Fruit fly (Drosophila melanogaster) whole organism, embryonic: ENCODE results near the gene pot.
A peak's percentile ranks its signal among the peaks of the same experiment; 100 is the strongest.

ENCODE experiments used
- ATbp ChIP-seq: fragments of 200-800 bp; sonication (Bioruptor generic); optimal IDR thresholded peaks from 2 replicates; lab custom pipeline; 2017; ENCODE audit warnings: missing biosample characterization, mild to moderate bottlenecking, missing genetic modification characterization, missing genetic modification reagents
- Atf-2 ChIP-seq: fragments of 200-800 bp; sonication (Bioruptor generic); optimal IDR thresholded peaks from 2 replicates; lab custom pipeline; 2016; ENCODE audit warnings: missing biosample characterization, missing genetic modification characterization
- Atf6 ChIP-seq: fragments of 200-800 bp; sonication (Bioruptor generic); IDR thresholded peaks from 2 replicates; pipeline ENCODE4 v1.3.6; 2022; ENCODE audit warnings: missing biosample characterization, missing genetic modification characterization
- B-H2 ChIP-seq: fragments of 200-800 bp; sonication (Bioruptor generic); optimal IDR thresholded peaks from 2 replicates; lab custom pipeline; 2018; ENCODE audit warnings: missing biosample characterization, mild to moderate bottlenecking, missing genetic modification characterization
- Bgb ChIP-seq: fragments of 200-800 bp; sonication (Bioruptor generic); IDR thresholded peaks from 2 replicates; pipeline ENCODE4 v1.3.6; 2022; ENCODE audit warnings: missing biosample characterization, missing genetic modification characterization; ENCODE audit not compliant: partially characterized antibody
- Bteb2 ChIP-seq: fragments of 200-800 bp; sonication (Bioruptor generic); optimal IDR thresholded peaks from 2 replicates; lab custom pipeline; 2016; ENCODE audit warnings: missing biosample characterization, missing genetic modification characterization
- CG1024 ChIP-seq: fragments of 200-800 bp; sonication (Bioruptor generic); IDR thresholded peaks from 2 replicates; pipeline ENCODE4 v1.3.6; 2022; ENCODE audit warnings: missing biosample characterization, missing genetic modification characterization
- CG12659 ChIP-seq: fragments of 200-800 bp; sonication (Bioruptor generic); optimal IDR thresholded peaks from 3 replicates; lab custom pipeline; 2017; ENCODE audit warnings: mild to moderate bottlenecking, missing biosample characterization, missing genetic modification reagents, missing genetic modification characterization
- CG12769 ChIP-seq: fragments of 200-800 bp; sonication (Bioruptor generic); optimal IDR thresholded peaks from 2 replicates; lab custom pipeline; 2019; ENCODE audit warnings: missing biosample characterization, mild to moderate bottlenecking, missing genetic modification characterization, moderate library complexity
- CG13624 ChIP-seq: fragments of 200-800 bp; sonication (Bioruptor generic); optimal IDR thresholded peaks from 2 replicates; lab custom pipeline; 2016; ENCODE audit warnings: missing biosample characterization, missing genetic modification characterization
- CG15011 ChIP-seq: fragments of 200-800 bp; sonication (Bioruptor generic); optimal IDR thresholded peaks from 3 replicates; lab custom pipeline; 2018; ENCODE audit warnings: missing biosample characterization, mild to moderate bottlenecking, missing genetic modification characterization
- CG2120 ChIP-seq: fragments of 200-800 bp; sonication (Bioruptor generic); optimal IDR thresholded peaks from 3 replicates; lab custom pipeline; 2016; ENCODE audit warnings: missing biosample characterization, missing genetic modification characterization
- CG2875 ChIP-seq: fragments of 200-800 bp; sonication (Bioruptor generic); optimal IDR thresholded peaks from 2 replicates; lab custom pipeline; 2017; ENCODE audit warnings: missing biosample characterization, mild to moderate bottlenecking, missing genetic modification characterization, missing genetic modification reagents
- CG30403 ChIP-seq: fragments of 200-800 bp; sonication (Bioruptor generic); optimal IDR thresholded peaks from 3 replicates; lab custom pipeline; 2016; ENCODE audit warnings: missing biosample characterization, missing genetic modification characterization
- CG30431 ChIP-seq: fragments of 200-800 bp; sonication (Bioruptor generic); optimal IDR thresholded peaks from 2 replicates; lab custom pipeline; 2017; ENCODE audit warnings: missing biosample characterization, missing genetic modification characterization
- CG33213 ChIP-seq: fragments of 200-800 bp; sonication (Bioruptor generic); optimal IDR thresholded peaks from 3 replicates; lab custom pipeline; 2016; ENCODE audit warnings: missing biosample characterization, missing genetic modification characterization
- CG4707 ChIP-seq: fragments of 200-800 bp; sonication (Bioruptor generic); optimal IDR thresholded peaks from 2 replicates; lab custom pipeline; 2018; ENCODE audit warnings: missing biosample characterization, mild to moderate bottlenecking, missing genetic modification characterization, moderate library complexity
- CG6175 ChIP-seq: fragments of 200-800 bp; sonication (Bioruptor generic); IDR thresholded peaks from 3 replicates; pipeline ENCODE4 v1.3.6; 2022; ENCODE audit warnings: missing biosample characterization, missing genetic modification characterization
- CG6272 ChIP-seq: fragments of 200-800 bp; sonication (Bioruptor generic); IDR thresholded peaks from 2 replicates; pipeline ENCODE4 v1.3.6; 2022; ENCODE audit warnings: missing biosample characterization, missing genetic modification characterization
- CG6689 ChIP-seq: fragments of 200-800 bp; sonication (Bioruptor generic); IDR thresholded peaks from 2 replicates; pipeline ENCODE4 v1.3.6; 2022; ENCODE audit warnings: missing biosample characterization, missing genetic modification characterization
- CG7556 ChIP-seq: fragments of 200-800 bp; sonication (Bioruptor generic); optimal IDR thresholded peaks from 2 replicates; lab custom pipeline; 2017; ENCODE audit warnings: missing biosample characterization, mild to moderate bottlenecking, missing genetic modification characterization
- CG8765 ChIP-seq: fragments of 200-800 bp; sonication (Bioruptor generic); IDR thresholded peaks from 2 replicates; pipeline ENCODE4 v1.3.6; 2022; ENCODE audit warnings: missing biosample characterization, missing genetic modification characterization
- CG9437 ChIP-seq: fragments of 200-800 bp; sonication (Bioruptor generic); optimal IDR thresholded peaks from 2 replicates; lab custom pipeline; 2018; ENCODE audit warnings: missing biosample characterization, mild to moderate bottlenecking, missing genetic modification characterization
- CG9727 ChIP-seq: fragments of 200-800 bp; sonication (Bioruptor generic); optimal IDR thresholded peaks from 3 replicates; lab custom pipeline; 2017; ENCODE audit warnings: missing biosample characterization, mild to moderate bottlenecking, missing genetic modification characterization
- CG9797 ChIP-seq: fragments of 200-800 bp; sonication (Bioruptor generic); optimal IDR thresholded peaks from 3 replicates; lab custom pipeline; 2018; ENCODE audit warnings: missing biosample characterization, mild to moderate bottlenecking, missing genetic modification characterization
- Chrac-16 ChIP-seq: fragments of 200-800 bp; sonication (Bioruptor generic); optimal IDR thresholded peaks from 3 replicates; lab custom pipeline; 2016; ENCODE audit warnings: missing biosample characterization, missing genetic modification characterization
- D ChIP-seq, 2 experiments: fragments of 200-800 bp in 1 of 2; fragments of >200 bp in 1 of 2; sonication (Bioruptor generic) in 1 of 2; optimal IDR thresholded peaks; 2 replicates in 1 of 2; 3 replicates in 1 of 2; lab custom pipeline; 2017; ENCODE audit warnings: mild to moderate bottlenecking in 1 of 2, missing biosample characterization in 1 of 2, missing genetic modification characterization in 1 of 2, missing genetic modification reagents in 1 of 2
- Dbx ChIP-seq: fragments of 200-800 bp; sonication (Bioruptor generic); IDR thresholded peaks from 3 replicates; pipeline ENCODE4 v1.3.6; 2022; ENCODE audit warnings: missing biosample characterization, missing genetic modification characterization
- Ets65A ChIP-seq: fragments of 200-800 bp; sonication (Bioruptor generic); peaks from one replicate; lab custom pipeline; 2016; ENCODE audit warnings: missing biosample characterization, missing genetic modification characterization
- Ets97D ChIP-seq: fragments of 200-800 bp; sonication (Bioruptor generic); optimal IDR thresholded peaks from 3 replicates; lab custom pipeline; 2016; ENCODE audit warnings: missing biosample characterization, missing genetic modification characterization
- Fer3 ChIP-seq: fragments of 200-800 bp; sonication (Bioruptor generic); optimal IDR thresholded peaks from 2 replicates; lab custom pipeline; 2018; ENCODE audit warnings: missing biosample characterization, mild to moderate bottlenecking, missing genetic modification characterization, moderate library complexity
- H2.0 ChIP-seq: fragments of 200-800 bp; sonication (Bioruptor generic); IDR thresholded peaks from 2 replicates; pipeline ENCODE4 v1.3.6; 2022; ENCODE audit warnings: missing biosample characterization, missing genetic modification characterization
- HLH3B ChIP-seq: fragments of 200-800 bp; sonication (Bioruptor generic); IDR thresholded peaks from 2 replicates; pipeline ENCODE4 v1.3.6; 2022; ENCODE audit warnings: missing biosample characterization, missing genetic modification characterization
- NC2β ChIP-seq: fragments of 200-800 bp; sonication (Bioruptor generic); optimal IDR thresholded peaks from 2 replicates; lab custom pipeline; 2016; ENCODE audit warnings: missing biosample characterization, missing genetic modification characterization
- NK7.1 ChIP-seq: fragments of 200-800 bp; sonication (Bioruptor generic); optimal IDR thresholded peaks from 3 replicates; lab custom pipeline; 2016; ENCODE audit warnings: missing biosample characterization, missing genetic modification characterization
- Sry-β ChIP-seq: fragments of 200-800 bp; sonication (Bioruptor generic); optimal IDR thresholded peaks from 2 replicates; lab custom pipeline; 2018; ENCODE audit warnings: missing biosample characterization, mild to moderate bottlenecking, missing genetic modification characterization, moderate library complexity
- ap ChIP-seq: fragments of 200-800 bp; sonication (Bioruptor generic); IDR thresholded peaks from 2 replicates; pipeline ENCODE4 v1.3.6; 2022; ENCODE audit warnings: missing biosample characterization, missing genetic modification characterization
- ara ChIP-seq: fragments of 200-800 bp; sonication (Bioruptor generic); IDR thresholded peaks from 2 replicates; pipeline ENCODE4 v1.3.6; 2022; ENCODE audit warnings: missing biosample characterization, missing genetic modification characterization
- cato ChIP-seq: fragments of 200-800 bp; sonication (Bioruptor generic); optimal IDR thresholded peaks from 2 replicates; lab custom pipeline; 2016; ENCODE audit warnings: missing biosample characterization, missing genetic modification characterization, borderline replicate concordance
- chm ChIP-seq: fragments of 200-800 bp; sonication (Bioruptor generic); IDR thresholded peaks from 2 replicates; pipeline ENCODE4 v1.3.6; 2022; ENCODE audit warnings: missing biosample characterization, missing genetic modification characterization
- croc ChIP-seq: fragments of 200-800 bp; sonication (Bioruptor generic); conservative IDR thresholded peaks from 3 replicates; pipeline ENCODE4 v1.3.6; 2022; ENCODE audit warnings: missing biosample characterization, missing genetic modification characterization
- crp ChIP-seq, 2 experiments: fragments of 200-800 bp; sonication (Bioruptor generic); optimal IDR thresholded peaks; 2 replicates in 1 of 2; 3 replicates in 1 of 2; lab custom pipeline; 2017; ENCODE audit warnings: missing biosample characterization in 2 of 2, missing genetic modification characterization in 2 of 2, mild to moderate bottlenecking in 1 of 2, moderate library complexity in 1 of 2
- dati ChIP-seq: fragments of 200-800 bp; sonication (Bioruptor generic); IDR thresholded peaks from 2 replicates; pipeline ENCODE4 v1.3.6; 2022; ENCODE audit warnings: missing biosample characterization, missing genetic modification characterization
- gsb ChIP-seq: fragments of 200-800 bp; sonication (Bioruptor generic); IDR thresholded peaks from 2 replicates; pipeline ENCODE4 v1.3.6; 2022; ENCODE audit warnings: missing biosample characterization, missing genetic modification characterization
- gt ChIP-seq: fragments of 200-800 bp; sonication (Bioruptor generic); IDR thresholded peaks from 2 replicates; pipeline ENCODE4 v1.3.6; 2022; ENCODE audit warnings: missing biosample characterization, missing genetic modification characterization
- h ChIP-seq: fragments of >200 bp; optimal IDR thresholded peaks from 2 replicates; lab custom pipeline; 2017
- her ChIP-seq: fragments of 200-800 bp; sonication (Bioruptor generic); optimal IDR thresholded peaks from 2 replicates; lab custom pipeline; 2016; ENCODE audit warnings: missing biosample characterization, missing genetic modification characterization
- lab ChIP-seq: fragments of 200-800 bp; sonication (Bioruptor generic); optimal IDR thresholded peaks from 3 replicates; lab custom pipeline; 2017; ENCODE audit warnings: missing biosample characterization, missing genetic modification characterization, mild to moderate bottlenecking, moderate library complexity, missing genetic modification reagents
- scrt ChIP-seq: fragments of 200-800 bp; sonication (Bioruptor generic); optimal IDR thresholded peaks from 2 replicates; lab custom pipeline; 2018; ENCODE audit warnings: missing biosample characterization, mild to moderate bottlenecking, missing genetic modification characterization, moderate library complexity
- stwl ChIP-seq: fragments of 200-800 bp; sonication (Bioruptor generic); optimal IDR thresholded peaks from 3 replicates; lab custom pipeline; 2018; ENCODE audit warnings: missing biosample characterization, mild to moderate bottlenecking, missing genetic modification characterization, moderate library complexity
- trem ChIP-seq: fragments of 200-800 bp; optimal IDR thresholded peaks from 3 replicates; lab custom pipeline; 2019; ENCODE audit warnings: missing biosample characterization, mild to moderate bottlenecking, missing genetic modification characterization, moderate library complexity

Gene pot

DNA sequence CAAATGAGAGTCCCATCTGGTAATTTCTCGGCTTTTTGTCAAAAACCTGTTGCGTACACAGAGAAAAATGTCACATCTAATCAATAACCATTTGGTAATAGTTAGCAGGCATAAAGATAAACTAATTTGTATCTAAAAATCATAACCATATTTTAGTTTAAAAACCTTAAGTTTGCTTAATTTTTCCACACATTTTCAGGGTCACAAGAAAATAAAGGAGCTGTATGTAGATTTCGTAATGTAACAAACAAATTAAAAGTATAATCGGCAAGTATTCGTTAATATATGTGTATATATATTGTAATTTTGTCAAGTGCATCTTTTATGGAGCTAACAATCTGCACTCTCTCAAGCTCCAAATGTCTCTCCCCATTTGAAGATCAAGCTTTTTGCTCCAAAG lies 3.9 kb upstream of the pot start (continued):
- TF ChIP-seq CG6272 (peak; percentile 81), croc (GFP tag; lab: Robert Waterston, UW) (peak; percentile 87), CG2875 (GFP tag; lab: Kevin White, UChicago) (peak; percentile 80), dati (GFP tag; lab: Robert Waterston, UW) (0 out of 2 replicates have a peak, but pooled peaks have one; percentile 16), CG8765 (GFP tag; lab: Robert Waterston, UW) (0 out of 2 replicates have a peak, but pooled peaks have one; percentile 18), CG7556 (GFP tag; lab: Kevin White, UChicago) (peak; percentile 90), cato (peak; percentile 81), CG1024 (GFP tag; lab: Robert Waterston, UW) (no peak), Atf6 (GFP tag; lab: Robert Waterston, UW) (peak; percentile 92), NK7.1 (GFP tag; lab: Kevin White, UChicago) (peak; percentile 60), gt (GFP tag; lab: Robert Waterston, UW) (0 out of 2 replicates have a peak, but pooled peaks have one; percentile 34), ara (GFP tag; lab: Robert Waterston, UW) (peak; percentile 74; the same call in 1 of the 2 replicates), Ets97D (GFP tag; lab: Kevin White, UChicago) (peak; percentile 26), CG9727 (GFP tag; lab: Kevin White, UChicago) (peak; percentile 83), H2.0 (GFP tag; lab: Robert Waterston, UW) (peak; percentile 73), gsb (peak; percentile 72), trem (tag; lab: Kevin White, UChicago) (peak; percentile 79), chm (GFP tag; lab: Robert Waterston, UW) (no peak), CG6175 (GFP tag; lab: Robert Waterston, UW) (peak; percentile 82; the same call in 2 of the 3 replicates), ap (peak; percentile 77), CG13624 (GFP tag; lab: Kevin White, UChicago) (peak; percentile 81), Dbx (peak; percentile 86), Bgb (GFP tag; lab: Robert Waterston, UW) (no peak), CG4707 (peak; percentile 76), CG9797 (GFP tag; lab: Kevin White, UChicago) (no peak), scrt (GFP tag; lab: Kevin White, UChicago) (peak; percentile 87), Sry-β (GFP tag; lab: Kevin White, UChicago) (peak; percentile 19), Atf-2 (GFP tag; lab: Kevin White, UChicago) (peak; percentile 69), CG9437 (GFP tag; lab: Kevin White, UChicago) (peak; percentile 85), Chrac-16 (peak; percentile 83), CG30431 (peak; percentile 49), CG15011 (peak; percentile 81), crp (GFP tag; optimal IDR thresholded peaks at IDR 0.05; lab: Kevin White, UChicago) (peak in 1 of 2 experiments; percentile 45), CG2120 (GFP tag; lab: Kevin White, UChicago) (peak; percentile 86), Fer3 (tag; lab: Kevin White, UChicago) (peak; percentile 89), lab (peak; percentile 89), B-H2 (GFP tag; lab: Kevin White, UChicago) (peak; percentile 63), CG6689 (peak; percentile 91), NC2β (GFP tag; lab: Kevin White, UChicago) (peak; percentile 58), her (GFP tag; lab: Kevin White, UChicago) (peak; percentile 39), CG33213 (GFP tag; lab: Kevin White, UChicago) (peak; percentile 29), Bteb2 (GFP tag; lab: Kevin White, UChicago) (peak; percentile 61), h (lab: Kevin White, UChicago) (no peak), CG12769 (tag; lab: Kevin White, UChicago) (peak; percentile 82), HLH3B (peak; percentile 87), Ets65A (GFP tag; lab: Kevin White, UChicago) (peak; percentile 94), D (optimal IDR thresholded peaks at IDR 0.05; lab: Kevin White, UChicago) (no peak), D (GFP tag; optimal IDR thresholded peaks at IDR 0.05; lab: Kevin White, UChicago) (peak; percentile 82), CG12659 (peak; percentile 88), ATbp (peak; percentile 85), stwl (no peak), CG30403 (peak; percentile 93)
